Worm (Caenorhabditis elegans) whole organism, dauer: Measurements from ENCODE around the gene Y49F6B.2.
"Not testable (repeated sequence)": the region's sequence is repeated elsewhere in the genome, so short reads cannot be mapped to it uniquely, and the experiment has no call there.

ENCODE experiments used
- unc-62 ChIP-seq: sonication (generic microtip); optimal IDR thresholded peaks from 2 replicates; lab custom pipeline; 2017; ENCODE audit warnings: missing biosample characterization, missing genetic modification reagents, missing genetic modification characterization

Y49F6B.2 gene

DNA sequence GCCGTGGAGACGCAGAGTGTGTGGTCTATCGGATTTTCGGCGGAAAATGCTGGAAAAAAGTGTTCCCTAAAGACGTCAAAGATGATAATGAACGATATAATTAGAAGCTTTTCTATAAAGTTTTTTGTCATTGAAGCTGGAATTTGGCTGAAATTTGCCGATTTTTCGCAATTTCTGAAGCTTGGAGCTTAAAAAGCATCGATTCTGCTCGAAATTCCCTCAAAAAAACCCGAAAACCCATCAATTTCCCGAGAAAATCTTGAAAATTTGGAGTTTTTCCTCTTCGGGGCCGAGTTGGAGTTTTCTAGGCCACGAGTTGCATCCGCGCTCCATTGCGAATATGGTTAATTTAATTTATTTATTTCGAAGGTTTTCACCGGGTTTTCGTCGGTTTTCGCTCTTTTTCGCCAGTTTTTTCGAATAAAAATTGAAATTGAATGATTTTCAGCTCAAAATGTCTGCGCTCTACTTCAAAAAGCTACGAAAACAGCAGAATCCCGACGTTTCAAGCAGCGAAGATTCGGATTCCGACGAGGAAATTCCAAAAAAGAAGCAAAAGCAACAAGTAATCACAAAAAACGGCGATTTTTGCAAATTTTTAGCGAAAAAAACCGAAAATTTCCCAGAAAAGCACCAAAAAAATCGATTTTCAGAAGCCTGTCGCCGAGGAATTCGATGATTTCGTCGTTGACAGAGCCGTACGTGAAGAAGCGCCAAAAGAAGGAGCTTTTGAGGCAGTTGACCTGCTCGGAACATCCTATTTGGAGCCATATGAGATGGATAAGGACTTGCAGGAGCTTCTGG is at the start of gene Y49F6B.2, which contains the start of gene col-71:
Gene Y49F6B.2, plus strand, starts transcription at position 449 of the 804 bp plus-strand sequence.
Gene col-71, minus strand, starts transcription at position 51 of the 804 bp plus-strand sequence.
- TF ChIP-seq unc-62 (GFP tag; lab: Kevin White, UChicago) = no peak

- no peak for TF ChIP-seq unc-62 (GFP tag; lab: Kevin White, UChicago)
These were observed 49.2 kb upstream of the Y49F6B.2 start, which contains the start of gene C16C8.11 for ce11 chrII:3453521-3453920. Gene C16C8.11, plus strand, starts transcription at chrII:3453708.

- TF ChIP-seq unc-62 (GFP tag; lab: Kevin White, UChicago) = no peak
These were observed 44.6 kb upstream of the Y49F6B.2 start, which contains the start of the genes C16C8.26 and C16C8.19 for ce11 chrII:3458209-3458608. Gene C16C8.26, minus strand, starts transcription at chrII:3458309. Gene C16C8.19, plus strand, starts transcription at chrII:3458487.

- no peak for TF ChIP-seq unc-62 (GFP tag; lab: Kevin White, UChicago)
These were observed 43.6 kb upstream of the Y49F6B.2 start for ce11 chrII:3459199-3459598.

DNA sequence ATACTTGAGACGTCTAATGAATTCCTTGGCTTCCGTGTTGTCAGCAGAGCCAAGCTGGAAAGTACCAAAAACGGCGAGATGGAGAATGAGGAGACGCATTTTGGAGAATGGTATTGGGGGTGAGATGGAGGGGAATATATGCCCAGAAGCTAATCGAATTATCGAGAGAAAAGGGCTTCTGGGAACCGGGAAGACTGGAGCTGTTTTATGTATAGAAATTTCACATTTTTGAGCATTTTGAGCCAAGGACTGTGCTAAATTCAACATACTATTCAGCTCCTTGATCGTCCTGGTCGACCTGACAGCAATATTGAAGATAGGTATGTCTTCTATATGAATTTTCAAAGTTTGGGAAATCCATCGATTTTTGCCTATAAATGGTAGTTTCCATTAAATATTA is 42.7 kb upstream of the Y49F6B.2 start, which contains the start of gene C16C8.7:
Gene C16C8.7, minus strand, starts transcription at position 101 of the 400 bp plus-strand sequence.
- TF ChIP-seq unc-62 (GFP tag; lab: Kevin White, UChicago) = no peak

DNA sequence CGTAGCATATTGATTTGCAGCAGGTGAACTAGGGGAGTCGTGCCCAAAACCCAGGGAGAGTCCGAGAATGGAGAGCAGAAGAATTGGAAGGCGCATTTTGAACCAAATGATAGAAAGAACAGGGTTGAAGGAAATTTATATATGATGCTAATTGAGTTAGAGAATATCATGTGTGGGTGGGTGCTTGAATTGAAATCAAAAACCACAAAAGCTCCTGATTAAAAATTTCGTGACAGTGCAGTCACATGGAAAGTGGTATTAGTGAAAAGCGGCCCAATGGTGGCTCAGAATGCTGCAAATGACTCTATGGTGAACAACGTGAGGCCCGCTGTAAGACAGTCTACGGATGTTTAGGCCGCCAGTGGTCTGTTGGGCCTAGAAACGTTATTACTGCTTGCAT is 41.2 kb upstream of the Y49F6B.2 start, which contains the start of gene C16C8.8:
Gene C16C8.8, minus strand, starts transcription at position 101 of the 400 bp plus-strand sequence.
- TF ChIP-seq unc-62 (GFP tag; lab: Kevin White, UChicago) = no peak

ce11 chrII:3463097-3463496 is 39.7 kb upstream of the Y49F6B.2 start, which contains the start of gene C16C8.9:
Gene C16C8.9, minus strand, starts transcription at chrII:3463197.
- no peak for TF ChIP-seq unc-62 (GFP tag; lab: Kevin White, UChicago)

DNA sequence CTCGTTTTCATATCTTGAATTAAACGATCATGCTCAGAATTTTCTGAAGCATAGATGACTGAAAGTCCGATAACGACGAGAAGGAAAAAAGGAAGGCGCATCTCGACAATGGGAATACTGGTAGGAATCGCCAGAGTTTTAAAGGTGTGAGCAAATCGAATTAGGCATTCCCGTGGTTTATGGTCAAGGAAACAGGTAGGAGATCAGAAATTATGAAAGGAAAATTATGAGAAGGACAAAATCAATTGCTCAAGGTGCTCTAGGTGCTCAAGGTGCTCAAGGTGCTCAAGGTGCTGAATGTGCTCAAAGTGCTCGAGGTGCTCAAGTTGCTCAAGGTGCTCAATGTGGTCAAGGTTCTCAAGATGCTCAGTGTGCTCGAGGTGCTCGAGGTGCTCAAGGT is 38.2 kb upstream of the Y49F6B.2 start, which contains the start of gene C16C8.10:
Gene C16C8.10, minus strand, starts transcription at position 101 of the 400 bp plus-strand sequence.
- not testable (repeated sequence) for TF ChIP-seq unc-62 (GFP tag; lab: Kevin White, UChicago)

DNA sequence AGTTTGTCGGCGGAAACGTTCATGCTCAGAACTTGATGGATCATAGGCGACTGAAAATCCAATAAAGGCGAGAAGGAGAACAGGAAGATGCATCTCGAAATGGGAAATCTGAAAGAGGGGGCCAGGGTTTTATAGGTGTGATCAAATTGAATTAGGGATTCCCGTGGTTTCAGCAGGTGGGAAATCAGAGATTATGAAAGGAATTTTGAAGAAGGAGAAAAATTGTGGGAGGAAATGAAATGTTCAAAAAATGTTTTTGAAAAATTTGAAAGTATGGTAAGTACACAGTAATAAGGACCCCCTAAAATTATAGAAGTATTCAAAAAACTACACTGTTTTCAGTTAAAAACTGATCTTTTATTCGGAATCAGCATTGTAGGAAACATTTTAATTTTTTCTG is 32.2 kb upstream of the Y49F6B.2 start, which contains the start of gene Y49F6B.20:
Gene Y49F6B.20, minus strand, starts transcription at position 101 of the 400 bp plus-strand sequence.
- no peak for TF ChIP-seq unc-62 (GFP tag; lab: Kevin White, UChicago)

DNA sequence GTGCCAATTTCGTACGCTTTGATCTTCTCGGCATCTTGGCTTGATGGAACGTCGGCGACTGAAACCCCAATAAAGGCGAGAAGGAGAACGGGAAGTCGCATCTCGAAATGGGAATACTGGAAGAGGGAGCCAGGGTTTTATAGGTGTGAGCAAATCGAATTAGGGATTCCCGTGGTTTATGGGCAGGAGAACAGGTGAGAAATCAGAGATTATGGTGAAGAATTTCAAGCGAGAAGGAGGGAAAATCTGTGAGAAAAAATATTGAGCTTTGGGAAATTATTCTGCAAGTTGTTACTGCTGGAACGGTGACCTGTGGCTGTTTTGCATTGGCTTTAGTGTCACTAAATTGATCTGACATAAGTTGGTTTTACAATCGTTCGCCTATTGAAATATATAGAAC is 31.2 kb upstream of the Y49F6B.2 start, which contains the start of gene Y49F6B.13:
Gene Y49F6B.13, minus strand, starts transcription at position 101 of the 400 bp plus-strand sequence.
- TF ChIP-seq unc-62 (GFP tag; lab: Kevin White, UChicago) = no peak

DNA sequence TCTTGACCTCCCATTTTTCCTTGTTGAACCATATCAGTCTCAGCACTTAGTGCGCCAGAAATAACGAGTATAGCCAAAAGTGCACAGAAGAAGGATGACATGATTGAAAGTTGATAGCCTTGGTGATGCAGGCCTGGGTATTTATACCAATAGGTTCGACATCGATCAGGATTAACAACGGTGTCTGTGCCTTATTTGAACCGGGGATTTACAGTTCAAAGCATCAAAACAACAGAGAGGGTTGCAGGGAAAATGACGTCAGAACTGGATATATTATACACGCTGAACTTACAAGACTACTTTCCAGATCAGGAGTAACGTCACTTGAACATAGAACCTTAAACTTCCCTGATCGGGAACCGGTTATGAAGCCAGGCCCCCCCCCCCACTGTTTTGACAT is 30.5 kb upstream of the Y49F6B.2 start, which contains the start of gene Y49F6B.12:
Gene Y49F6B.12, minus strand, starts transcription at position 101 of the 400 bp plus-strand sequence.
- TF ChIP-seq unc-62 (GFP tag; lab: Kevin White, UChicago) = no peak

- no peak for TF ChIP-seq unc-62 (GFP tag; lab: Kevin White, UChicago)
These were observed 30.0 kb upstream of the Y49F6B.2 start, which contains the start of gene Y49F6B.6 for ce11 chrII:3472817-3473216. Gene Y49F6B.6, plus strand, starts transcription at chrII:3473117.

- TF ChIP-seq unc-62 (GFP tag; lab: Kevin White, UChicago) = no peak
These were observed 29.0 kb upstream of the Y49F6B.2 start, which contains the start of gene sdz-32 for ce11 chrII:3473744-3474143. Gene sdz-32, plus strand, starts transcription at chrII:3474044.

DNA sequence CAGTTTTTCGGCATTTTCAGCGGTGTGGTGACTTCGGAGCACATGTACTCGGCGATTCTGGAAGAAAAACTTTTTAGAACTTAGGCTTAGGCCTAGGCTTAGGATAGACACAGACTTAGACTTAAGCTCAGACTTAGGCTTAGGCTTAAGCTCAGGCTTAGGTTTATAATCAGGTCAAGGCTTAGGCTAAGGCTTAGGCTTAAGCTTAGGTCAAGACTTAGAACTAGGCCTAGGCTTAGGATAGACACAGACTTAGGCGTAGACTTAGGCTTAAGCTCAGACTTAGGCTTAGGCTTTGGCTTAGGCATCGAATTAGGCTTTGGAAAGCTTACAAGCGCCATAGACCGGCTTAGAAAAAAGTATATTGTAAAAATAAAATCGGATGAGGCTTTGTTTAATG is 26.2 kb upstream of the Y49F6B.2 start:
- TF ChIP-seq unc-62 (GFP tag; lab: Kevin White, UChicago) = no peak

- no peak for TF ChIP-seq unc-62 (GFP tag; lab: Kevin White, UChicago)
These were observed 25.6 kb upstream of the Y49F6B.2 start, which contains the start of gene fbxb-104 for ce11 chrII:3477171-3477570. Gene fbxb-104, minus strand, starts transcription at chrII:3477271.

ce11 chrII:3481584-3481983 is 21.2 kb upstream of the Y49F6B.2 start, which contains the start of gene Y49F6B.8:
Gene Y49F6B.8, minus strand, starts transcription at chrII:3481684.
- TF ChIP-seq unc-62 (GFP tag; lab: Kevin White, UChicago) = no peak
